Worm (Caenorhabditis elegans) whole organism, L2 larva: ENCODE results near the gene haao-1.

Experiments used
- C34F6.9 ChIP-seq: fragments of 150-350 bp; optimal IDR thresholded peaks from 2 replicates; lab custom pipeline; 2014; ENCODE audit warnings: missing biosample characterization, missing genetic modification characterization
- R02D3.7 ChIP-seq: fragments of 150-350 bp; optimal IDR thresholded peaks from 2 replicates; lab custom pipeline; 2014; ENCODE audit warnings: missing biosample characterization, missing genetic modification characterization
- Y55F3AM.14 ChIP-seq: fragments of 200-800 bp; sonication (Bioruptor generic); optimal IDR thresholded peaks from 2 replicates; lab custom pipeline; 2018; ENCODE audit warnings: mild to moderate bottlenecking, missing genetic modification characterization, missing compliant biosample characterization
- ZK546.5 ChIP-seq: sonication (generic microtip); optimal IDR thresholded peaks from 2 replicates; lab custom pipeline; 2017; ENCODE audit warnings: missing biosample characterization, missing genetic modification characterization
- blmp-1 ChIP-seq: sonication (generic microtip); optimal IDR thresholded peaks from 2 replicates; lab custom pipeline; 2017; ENCODE audit warnings: missing genetic modification characterization, mild to moderate bottlenecking, missing compliant biosample characterization, antibody characterized with exemption, moderate library complexity; ENCODE audit not compliant: insufficient read depth
- ceh-16 ChIP-seq: fragments of 150-350 bp; optimal IDR thresholded peaks from 2 replicates; lab custom pipeline; 2014; ENCODE audit warnings: missing biosample characterization, missing genetic modification characterization
- ceh-82 ChIP-seq: fragments of 150-350 bp; optimal IDR thresholded peaks from 2 replicates; lab custom pipeline; 2014; ENCODE audit warnings: missing biosample characterization, missing genetic modification characterization
- crh-2 ChIP-seq: sonication (generic microtip); optimal IDR thresholded peaks from 2 replicates; lab custom pipeline; 2017; ENCODE audit warnings: missing biosample characterization, missing genetic modification characterization
- dmd-4 ChIP-seq: sonication (generic microtip); optimal IDR thresholded peaks from 2 replicates; lab custom pipeline; 2017; ENCODE audit warnings: missing biosample characterization, missing genetic modification characterization
- egl-27 ChIP-seq: sonication (generic microtip); optimal IDR thresholded peaks from 3 replicates; lab custom pipeline; 2017; ENCODE audit warnings: missing biosample characterization, missing genetic modification reagents, missing genetic modification characterization
- fos-1 ChIP-seq: fragments of 150-350 bp; optimal IDR thresholded peaks from 2 replicates; lab custom pipeline; 2014; ENCODE audit warnings: missing biosample characterization, missing genetic modification characterization
- lin-39 ChIP-seq: fragments of 150-350 bp; optimal IDR thresholded peaks from 2 replicates; lab custom pipeline; 2014; ENCODE audit warnings: missing biosample characterization, missing genetic modification reagents, missing genetic modification characterization
- mab-5 ChIP-seq: fragments of 150-350 bp; optimal IDR thresholded peaks from 2 replicates; lab custom pipeline; 2014; ENCODE audit warnings: missing biosample characterization, missing genetic modification characterization
- mbf-1 ChIP-seq: sonication (generic microtip); optimal IDR thresholded peaks from 2 replicates; lab custom pipeline; 2017; ENCODE audit warnings: missing biosample characterization, missing genetic modification characterization
- mdl-1 ChIP-seq, 2 experiments: fragments of 150-350 bp in 1 of 2; sonication (generic microtip) in 1 of 2; optimal IDR thresholded peaks; 2 replicates each; lab custom pipeline; 2017; ENCODE audit warnings: missing biosample characterization in 2 of 2, missing genetic modification characterization in 2 of 2
- nhr-10 ChIP-seq: sonication (generic microtip); optimal IDR thresholded peaks from 2 replicates; lab custom pipeline; 2017; ENCODE audit warnings: missing biosample characterization, missing genetic modification characterization
- nhr-11 ChIP-seq: fragments of 150-350 bp; optimal IDR thresholded peaks from 2 replicates; lab custom pipeline; 2014; ENCODE audit warnings: missing biosample characterization, missing genetic modification characterization
- nhr-129 ChIP-seq: fragments of 150-350 bp; optimal IDR thresholded peaks from 2 replicates; lab custom pipeline; 2014; ENCODE audit warnings: missing biosample characterization, missing genetic modification characterization
- nhr-21 ChIP-seq: fragments of 150-350 bp; optimal IDR thresholded peaks from 2 replicates; lab custom pipeline; 2014; ENCODE audit warnings: missing biosample characterization, missing genetic modification characterization
- nhr-237 ChIP-seq: fragments of 150-350 bp; optimal IDR thresholded peaks from 2 replicates; lab custom pipeline; 2014; ENCODE audit warnings: missing biosample characterization, missing genetic modification characterization
- peb-1 ChIP-seq: fragments of 150-350 bp; optimal IDR thresholded peaks from 2 replicates; lab custom pipeline; 2014; ENCODE audit warnings: missing biosample characterization, missing genetic modification characterization
- skn-1 ChIP-seq: sonication (generic microtip); optimal IDR thresholded peaks from 2 replicates; lab custom pipeline; 2017; ENCODE audit warnings: missing biosample characterization, missing genetic modification characterization
- sma-9 ChIP-seq, 2 experiments: fragments of 150-350 bp in 1 of 2; sonication (generic microtip) in 1 of 2; optimal IDR thresholded peaks; 2 replicates each; lab custom pipeline; 2014 to 2016; ENCODE audit warnings: missing genetic modification characterization in 2 of 2, mild to moderate bottlenecking in 1 of 2, missing biosample characterization in 1 of 2, missing compliant biosample characterization in 1 of 2, missing genetic modification reagents in 1 of 2, moderate library complexity in 1 of 2
- snpc-4 ChIP-seq: fragments of 150-350 bp; optimal IDR thresholded peaks from 2 replicates; lab custom pipeline; 2014; ENCODE audit warnings: missing biosample characterization, missing genetic modification characterization
- unc-55 ChIP-seq: fragments of 150-350 bp; sonication (generic microtip); optimal IDR thresholded peaks from 3 replicates; lab custom pipeline; 2014; ENCODE audit warnings: missing biosample characterization, missing genetic modification reagents, missing genetic modification characterization
- unc-62 ChIP-seq: fragments of 150-350 bp; optimal IDR thresholded peaks from 2 replicates; lab custom pipeline; 2014; ENCODE audit warnings: missing biosample characterization, missing genetic modification reagents, missing genetic modification characterization
- ztf-1 ChIP-seq: fragments of 200-800 bp; sonication (Bioruptor generic); conservative IDR thresholded peaks from 2 replicates; pipeline ENCODE4 v1.3.6; 2022; ENCODE audit warnings: missing genetic modification characterization, missing compliant biosample characterization
- ztf-11 ChIP-seq: sonication (generic microtip); optimal IDR thresholded peaks from 2 replicates; lab custom pipeline; 2017; ENCODE audit warnings: missing biosample characterization, missing genetic modification characterization

The haao-1 gene

ce11 chrV:9489411-9489810 lies 15.3 kb upstream of the haao-1 start, which contains the start of gene K06A4.10:
K06A4.10 (minus strand) TSS chrV:9489800.
- TF ChIP-seq nhr-129: no peak
- TF ChIP-seq fos-1 (tag; lab: Kevin White, UChicago): peak; percentile 28

DNA sequence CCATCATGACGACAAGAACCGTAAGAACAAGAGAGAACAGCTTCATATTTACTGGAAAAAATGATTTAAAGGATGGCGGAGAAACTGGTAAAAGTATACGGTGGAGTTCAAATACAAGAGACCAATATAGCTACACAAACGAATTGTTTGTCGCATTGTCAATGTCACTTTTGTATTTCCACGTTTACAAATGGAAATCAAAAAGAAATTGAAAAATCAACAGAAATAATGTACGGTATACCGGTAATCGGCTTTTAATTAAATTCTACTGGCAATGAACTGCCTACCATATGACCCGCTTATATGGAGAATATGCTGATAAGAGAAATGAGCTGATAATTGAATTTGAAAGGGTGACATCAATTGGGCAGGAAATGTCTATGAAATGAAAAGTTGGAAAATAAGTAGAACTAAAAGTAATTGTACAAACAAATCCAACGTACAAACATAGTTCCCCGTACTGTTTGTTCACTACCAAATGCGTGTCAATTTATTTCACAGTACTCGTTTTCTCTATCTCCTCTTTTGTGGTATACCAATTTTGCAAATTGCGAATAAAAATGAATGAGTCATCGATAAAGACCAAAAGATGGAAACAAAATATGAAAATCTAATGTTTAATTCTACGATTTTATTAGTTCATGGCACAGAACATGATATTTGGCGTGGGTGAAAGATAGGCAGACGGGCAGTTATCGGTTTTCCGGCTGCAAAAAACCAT lies 13.1 kb upstream of the haao-1 start, which contains the start of gene K06A4.7:
Gene K06A4.7, minus strand, starts transcription at position 51 of the 721 bp plus-strand sequence.
- no peak for TF ChIP-seq peb-1 (tag; lab: Kevin White, UChicago)
- peak; percentile 35 for TF ChIP-seq fos-1 (tag; lab: Kevin White, UChicago)
- TF ChIP-seq crh-2 (tag; lab: Kevin White, UChicago): peak; percentile 45
- TF ChIP-seq sma-9 (GFP tag; optimal IDR thresholded peaks at IDR 0.05; lab: Kevin White, UChicago): peak; percentile 46
- no peak for TF ChIP-seq sma-9 (tag; optimal IDR thresholded peaks at IDR 0.05; lab: Kevin White, UChicago)

DNA sequence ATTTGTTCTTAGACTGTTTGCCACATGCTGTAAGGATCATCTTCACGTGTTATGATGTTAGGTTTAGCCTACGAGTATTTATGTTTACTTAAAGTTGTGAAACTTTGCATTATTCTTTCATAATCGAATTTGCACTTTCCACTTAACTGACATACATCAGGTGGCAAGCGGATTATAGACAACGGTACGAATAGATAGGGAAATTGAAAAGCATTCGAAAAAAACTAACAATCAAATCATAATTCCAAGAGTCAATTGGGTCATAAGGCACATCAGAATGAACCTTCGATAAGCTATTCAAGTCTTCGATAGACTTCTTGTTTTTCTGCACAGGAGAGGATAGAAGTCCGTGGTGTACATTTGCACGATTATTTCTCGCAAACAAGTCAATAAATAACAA lies 12.2 kb upstream of the haao-1 start:
- TF ChIP-seq skn-1 (tag; lab: Kevin White, UChicago): no peak
- TF ChIP-seq fos-1 (tag; lab: Kevin White, UChicago): peak; percentile 27
- no peak for TF ChIP-seq mbf-1 (tag; lab: Kevin White, UChicago)
- TF ChIP-seq nhr-11: no peak
- no peak for TF ChIP-seq ztf-11 (tag; lab: Kevin White, UChicago)
- TF ChIP-seq R02D3.7 (tag; lab: Kevin White, UChicago): no peak
- TF ChIP-seq unc-62 (GFP tag; lab: Kevin White, UChicago): no peak
- peak; percentile 44 for TF ChIP-seq sma-9 (GFP tag; optimal IDR thresholded peaks at IDR 0.05; lab: Kevin White, UChicago)
- TF ChIP-seq sma-9 (tag; optimal IDR thresholded peaks at IDR 0.05; lab: Kevin White, UChicago): no peak
- TF ChIP-seq unc-55: no peak
- TF ChIP-seq mab-5 (tag; lab: Kevin White, UChicago): no peak

ce11 chrV:9496742-9497141 lies 8.0 kb upstream of the haao-1 start, which contains the start of gene gsnl-1:
gsnl-1 (plus strand) TSS chrV:9497042.
- TF ChIP-seq lin-39 (tag; lab: Kevin White, UChicago) (no peak), blmp-1 (tag; lab: Kevin White, UChicago) (no peak), snpc-4 (tag; lab: Kevin White, UChicago) (no peak), ztf-1 (GFP tag; lab: Robert Waterston, UW) (no peak), egl-27 (tag; lab: Kevin White, UChicago) (no peak), nhr-10 (tag; lab: Kevin White, UChicago) (no peak), nhr-237 (tag; lab: Kevin White, UChicago) (no peak), ceh-82 (tag; lab: Kevin White, UChicago) (no peak), ceh-16 (no peak), C34F6.9 (tag; lab: Kevin White, UChicago) (no peak), unc-62 (GFP tag; lab: Kevin White, UChicago) (no peak), nhr-21 (tag; lab: Kevin White, UChicago) (no peak), mdl-1 (tag; optimal IDR thresholded peaks at IDR 0.05; lab: Kevin White, UChicago) (no peak), skn-1 (tag; lab: Kevin White, UChicago) (no peak), nhr-129 (no peak), mbf-1 (tag; lab: Kevin White, UChicago) (no peak), mab-5 (tag; lab: Kevin White, UChicago) (no peak), Y55F3AM.14 (GFP tag; lab: Kevin White, UChicago) (no peak), ZK546.5 (tag; lab: Kevin White, UChicago) (no peak)

- TF ChIP-seq unc-62 (GFP tag; lab: Kevin White, UChicago): no peak
- no peak for TF ChIP-seq nhr-11
- TF ChIP-seq blmp-1 (tag; lab: Kevin White, UChicago): peak; percentile 42
- no peak for TF ChIP-seq sma-9 (GFP tag; optimal IDR thresholded peaks at IDR 0.05; lab: Kevin White, UChicago)
- no peak for TF ChIP-seq sma-9 (tag; optimal IDR thresholded peaks at IDR 0.05; lab: Kevin White, UChicago)
- TF ChIP-seq mbf-1 (tag; lab: Kevin White, UChicago): no peak
- no peak for TF ChIP-seq dmd-4 (tag; lab: Kevin White, UChicago)
Observed at ce11 chrV:9499295-9499694, 5.4 kb upstream of the haao-1 start.
